Worm (Caenorhabditis elegans): ENCODE measurements around the gene nhr-43.

The nhr-43 gene

DNA sequence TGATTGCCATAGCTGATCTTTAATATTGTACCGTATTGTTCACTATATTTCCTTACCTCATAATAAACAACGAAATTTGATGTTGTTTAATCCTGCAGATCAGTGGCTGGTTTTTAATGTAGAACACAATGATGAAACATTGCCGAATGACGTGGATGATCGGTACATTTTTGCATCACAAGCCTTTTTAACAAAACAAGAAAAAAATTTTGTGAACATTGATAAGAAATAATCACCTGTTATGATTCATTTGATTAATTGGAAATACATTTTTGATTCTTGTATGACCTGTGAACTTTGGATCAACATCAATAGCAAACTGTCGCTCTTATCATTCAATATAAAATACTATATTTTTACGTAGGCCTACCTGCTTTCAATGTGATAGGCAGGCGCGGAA lies 3.4 kb downstream of the nhr-43 start:
- TF ChIP-seq nhr-102 (tag; optimal IDR thresholded peaks at IDR 0.05) = no peak
- TF ChIP-seq nhr-28 (tag; optimal IDR thresholded peaks at IDR 0.05) = peak; percentile 8
- peak; percentile 55 for TF ChIP-seq aha-1 (tag)
- TF ChIP-seq nhr-48 (tag; optimal IDR thresholded peaks at IDR 0.05) = peak; percentile 10
- TF ChIP-seq ztf-11 (tag; optimal IDR thresholded peaks at IDR 0.05) = no peak
- TF ChIP-seq hlh-30 (tag; optimal IDR thresholded peaks at IDR 0.05; ENCODE audit: insufficient read depth) = peak; percentile 33
- peak; percentile 34 for TF ChIP-seq mep-1 (tag; optimal IDR thresholded peaks at IDR 0.05)
- peak; percentile 24 for TF ChIP-seq hlh-11 (tag; optimal IDR thresholded peaks at IDR 0.05)
- TF ChIP-seq dve-1 (tag; optimal IDR thresholded peaks at IDR 0.05; ENCODE audit: insufficient read depth) = peak; percentile 27

DNA sequence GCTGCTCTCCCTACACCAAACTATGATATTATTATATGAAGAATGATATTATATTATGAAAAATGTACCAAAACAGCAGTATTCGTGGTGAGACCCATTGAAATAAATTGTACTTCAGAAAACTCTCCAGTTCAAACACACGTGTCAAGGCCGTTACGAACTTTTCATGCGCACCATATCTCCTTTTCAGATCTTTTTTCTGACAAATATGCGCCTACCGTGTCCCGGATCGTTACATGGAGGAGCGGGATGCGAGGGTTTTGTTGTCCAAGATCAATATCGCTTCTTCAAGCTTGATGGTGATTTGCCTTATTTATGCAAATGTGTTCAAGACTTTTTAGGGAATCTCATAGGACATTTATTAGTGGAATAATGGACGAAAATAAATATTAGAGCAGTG lies 4.3 kb downstream of the nhr-43 start:
- TF ChIP-seq aha-1 (tag) = peak; percentile 24
- TF ChIP-seq zfp-3 (GFP tag; conservative IDR thresholded peaks at IDR 0.05) = no peak

- TF ChIP-seq ceh-28 (tag; optimal IDR thresholded peaks at IDR 0.05) = no peak
- TF ChIP-seq nhr-102 (tag; optimal IDR thresholded peaks at IDR 0.05) = no peak
- TF ChIP-seq zfp-3 (GFP tag; conservative IDR thresholded peaks at IDR 0.05) = no peak
- TF ChIP-seq dmd-6 (GFP tag; IDR thresholded peaks at IDR 0.05) = no peak
- no peak for TF ChIP-seq daf-19 (GFP tag; conservative IDR thresholded peaks at IDR 0.05)
- TF ChIP-seq tra-1 (GFP tag; IDR thresholded peaks at IDR 0.05) = no peak
- TF ChIP-seq fkh-10 (GFP tag; optimal IDR thresholded peaks at IDR 0.05) = no peak
- no peak for TF ChIP-seq snpc-4 (tag; optimal IDR thresholded peaks at IDR 0.05)
- no peak for TF ChIP-seq Y75B8A.6 (GFP tag; IDR thresholded peaks at IDR 0.05)
- no peak for TF ChIP-seq ceh-82 (tag; optimal IDR thresholded peaks at IDR 0.05)
- no peak for TF ChIP-seq madf-9 (GFP tag; conservative IDR thresholded peaks at IDR 0.05)
- TF ChIP-seq nhr-6 (tag; optimal IDR thresholded peaks at IDR 0.05) = no peak
- TF ChIP-seq ZK337.2 (GFP tag; IDR thresholded peaks at IDR 0.05) = no peak
- no peak for TF ChIP-seq skn-1 (tag; optimal IDR thresholded peaks at IDR 0.05)
- TF ChIP-seq madf-5 (GFP tag; IDR thresholded peaks at IDR 0.05) = no peak
- TF ChIP-seq ctbp-1 (GFP tag; IDR thresholded peaks at IDR 0.05) = no peak
Observed at ce11 chrIV:11908733-11909132, 9.3 kb downstream of the nhr-43 start.

ce11 chrIV:11911723-11912122 lies 12.3 kb downstream of the nhr-43 start, which contains the start of gene VZK822L.2:
VZK822L.2 (plus strand) TSS chrIV:11912023.
- TF ChIP-seq dmd-6 (GFP tag; IDR thresholded peaks at IDR 0.05) (peak; percentile 33; the same call in 1 of the 2 replicates), daf-16 (GFP tag; optimal IDR thresholded peaks at IDR 0.05) (no peak), daf-16 (tag; optimal IDR thresholded peaks at IDR 0.05) (peak; percentile 17), mes-2 (tag; optimal IDR thresholded peaks at IDR 0.05; ENCODE audit: poor library complexity, severe bottlenecking) (no peak), pqm-1 (tag; optimal IDR thresholded peaks at IDR 0.05) (peak; percentile 40), nhr-28 (tag; optimal IDR thresholded peaks at IDR 0.05) (peak; percentile 23), daf-12 (tag; optimal IDR thresholded peaks at IDR 0.05) (no peak), unc-62 (GFP tag; optimal IDR thresholded peaks at IDR 0.05 in 1 of 2) (peak in 1 of 2 experiments; percentile 18), unc-62 (tag; optimal IDR thresholded peaks at IDR 0.05) (no peak), aha-1 (tag) (peak; percentile 43)

DNA sequence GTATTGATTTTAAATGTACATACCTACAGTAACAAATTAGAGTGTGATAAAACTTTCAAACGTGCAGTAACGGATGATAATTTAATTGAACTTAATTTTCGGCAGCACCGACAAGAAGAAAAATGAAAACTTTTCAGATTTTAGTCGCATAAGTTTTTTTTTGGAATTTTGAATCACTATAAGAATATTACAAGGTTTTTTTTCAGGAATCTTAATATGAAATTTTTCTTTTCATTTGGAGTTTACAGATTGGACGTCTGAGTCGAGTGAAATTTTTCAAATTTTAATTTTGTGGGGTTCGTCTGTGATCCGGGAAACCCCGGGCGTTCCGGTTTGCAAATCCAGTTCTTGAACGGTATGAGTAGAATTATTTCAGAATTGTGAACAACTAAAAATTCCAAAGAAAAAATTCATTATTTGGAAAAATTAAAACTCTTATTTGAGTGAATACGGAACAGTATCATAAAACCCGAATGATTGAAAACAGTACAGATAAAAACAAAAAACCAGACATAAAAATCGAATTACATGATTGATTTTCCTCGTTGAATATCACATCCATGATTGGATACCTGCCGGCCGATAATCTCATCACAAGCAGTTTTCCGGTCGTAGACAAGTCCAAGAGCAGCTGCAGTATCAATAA lies 14.0 kb downstream of the nhr-43 start:
- TF ChIP-seq tag-97 (GFP tag; IDR thresholded peaks at IDR 0.05) (no peak), Y5F2A.4 (GFP tag; optimal IDR thresholded peaks at IDR 0.05) (no peak), mdt-29 (GFP tag; IDR thresholded peaks at IDR 0.05) (peak; percentile 73; the same call in 1 of the 2 replicates), egl-27 (tag; optimal IDR thresholded peaks at IDR 0.05) (no peak), zfp-3 (GFP tag; conservative IDR thresholded peaks at IDR 0.05) (peak; percentile 99), mep-1 (tag; optimal IDR thresholded peaks at IDR 0.05) (peak; percentile 42), hlh-11 (tag; optimal IDR thresholded peaks at IDR 0.05) (peak; percentile 29), daf-16 (GFP tag; optimal IDR thresholded peaks at IDR 0.05) (no peak), daf-16 (tag; optimal IDR thresholded peaks at IDR 0.05) (peak; percentile 42), lsy-2 (tag; optimal IDR thresholded peaks at IDR 0.05) (peak in 1 of 2 experiments; percentile 27), egl-43 (GFP tag; IDR thresholded peaks at IDR 0.05) (no peak), madf-5 (GFP tag; IDR thresholded peaks at IDR 0.05) (0 out of 4 replicates have a peak, but pooled peaks of 1 of the 2 experiments have one; percentile 19), lin-38 (GFP tag; IDR thresholded peaks at IDR 0.05) (peak; percentile 42), lin-13 (GFP tag; optimal IDR thresholded peaks at IDR 0.05) (peak; percentile 41), nhr-10 (tag; optimal IDR thresholded peaks at IDR 0.05) (peak; percentile 20), nhr-42 (GFP tag; IDR thresholded peaks at IDR 0.05) (0 out of 2 replicates have a peak, but pooled peaks have one; percentile 6), jun-1 (tag; optimal IDR thresholded peaks at IDR 0.05) (no peak), ceh-82 (tag; optimal IDR thresholded peaks at IDR 0.05) (no peak), unc-130 (GFP tag; optimal IDR thresholded peaks at IDR 0.05) (no peak)

All from whole organism, L4 larva.